Fruit fly (Drosophila melanogaster) whole organism, embryonic: ENCODE data around the gene H15.

Experiments used
- Antp ChIP-seq: fragments of 200-800 bp; sonication (Bioruptor generic); optimal IDR thresholded peaks from 3 replicates; lab custom pipeline; 2016; ENCODE audit warnings: missing biosample characterization, missing genetic modification characterization
- CG10274 ChIP-seq: fragments of 200-800 bp; sonication (Bioruptor generic); optimal IDR thresholded peaks from 3 replicates; lab custom pipeline; 2017; ENCODE audit warnings: missing biosample characterization, mild to moderate bottlenecking, missing genetic modification characterization
- CG12236 ChIP-seq: fragments of 200-800 bp; sonication (Bioruptor generic); optimal IDR thresholded peaks from 2 replicates; lab custom pipeline; 2016; ENCODE audit warnings: missing biosample characterization, missing genetic modification characterization
- CG12391 ChIP-seq: fragments of 200-800 bp; sonication (Bioruptor generic); optimal IDR thresholded peaks from 3 replicates; lab custom pipeline; 2018; ENCODE audit warnings: missing biosample characterization, mild to moderate bottlenecking, missing genetic modification characterization, moderate library complexity
- CG12769 ChIP-seq: fragments of 200-800 bp; sonication (Bioruptor generic); optimal IDR thresholded peaks from 2 replicates; lab custom pipeline; 2019; ENCODE audit warnings: missing biosample characterization, mild to moderate bottlenecking, missing genetic modification characterization, moderate library complexity
- CG13123 ChIP-seq: fragments of 200-800 bp; sonication (Bioruptor generic); optimal IDR thresholded peaks from 2 replicates; lab custom pipeline; 2016; ENCODE audit warnings: missing biosample characterization, missing genetic modification characterization
- CG17359 ChIP-seq: fragments of 200-800 bp; sonication (Bioruptor generic); optimal IDR thresholded peaks from 3 replicates; lab custom pipeline; 2018; ENCODE audit warnings: missing biosample characterization, mild to moderate bottlenecking, missing genetic modification characterization, moderate library complexity
- CG2199 ChIP-seq: fragments of 200-800 bp; sonication (Bioruptor generic); IDR thresholded peaks from 3 replicates; pipeline ENCODE4 v1.3.6; 2022; ENCODE audit warnings: missing biosample characterization, missing genetic modification characterization
- CG31441 ChIP-seq: fragments of 200-800 bp; sonication (Bioruptor generic); IDR thresholded peaks from 2 replicates; pipeline ENCODE4 v1.3.6; 2022; ENCODE audit warnings: missing biosample characterization, missing genetic modification characterization
- CG6254 ChIP-seq: fragments of 200-800 bp; sonication (Bioruptor generic); optimal IDR thresholded peaks from 3 replicates; lab custom pipeline; 2017; ENCODE audit warnings: mild to moderate bottlenecking, missing biosample characterization, missing genetic modification reagents, missing genetic modification characterization
- CG6765 ChIP-seq: fragments of 200-800 bp; sonication (Bioruptor generic); optimal IDR thresholded peaks from 3 replicates; lab custom pipeline; 2017; ENCODE audit warnings: missing biosample characterization, mild to moderate bottlenecking, missing genetic modification characterization
- CG7839 ChIP-seq: fragments of 200-800 bp; sonication (Bioruptor generic); optimal IDR thresholded peaks from 3 replicates; lab custom pipeline; 2018; ENCODE audit warnings: missing biosample characterization, mild to moderate bottlenecking, missing genetic modification characterization, moderate library complexity
- CG9609 ChIP-seq: fragments of 200-800 bp; sonication (Bioruptor generic); optimal IDR thresholded peaks from 3 replicates; lab custom pipeline; 2016; ENCODE audit warnings: missing biosample characterization, missing genetic modification characterization
- Dll ChIP-seq: fragments of 200-800 bp; sonication (Bioruptor generic); IDR thresholded peaks from 4 replicates; pipeline ENCODE4 v1.3.6; 2022; ENCODE audit warnings: missing biosample characterization, missing genetic modification characterization; ENCODE audit not compliant: partially characterized antibody
- H15 ChIP-seq: fragments of 200-800 bp; sonication (Bioruptor generic); IDR thresholded peaks from 3 replicates; pipeline ENCODE4 v1.3.6; 2022; ENCODE audit warnings: missing biosample characterization, missing genetic modification characterization
- Hey ChIP-seq: fragments of 200-800 bp; sonication (Bioruptor generic); optimal IDR thresholded peaks from 3 replicates; lab custom pipeline; 2018; ENCODE audit warnings: missing biosample characterization, mild to moderate bottlenecking, missing genetic modification characterization
- Hr78 ChIP-seq, 2 experiments: fragments of 200-800 bp in 1 of 2; fragments of >200 bp in 1 of 2; sonication (Bioruptor generic) in 1 of 2; optimal IDR thresholded peaks; 2 replicates each; lab custom pipeline; 2017 to 2019; ENCODE audit warnings: missing biosample characterization in 2 of 2, missing genetic modification characterization in 2 of 2, mild to moderate bottlenecking in 1 of 2, moderate library complexity in 1 of 2
- Med ChIP-seq: fragments of 200-800 bp; sonication (Bioruptor generic); peaks from one replicate; lab custom pipeline; 2016; ENCODE audit warnings: missing biosample characterization, missing genetic modification characterization, mild to moderate bottlenecking, inconsistent platforms, moderate library complexity
- NFAT ChIP-seq: fragments of 200-800 bp; sonication (Bioruptor generic); IDR thresholded peaks from 2 replicates; pipeline ENCODE4 v1.3.6; 2022; ENCODE audit warnings: missing biosample characterization, missing genetic modification characterization
- Nf-YB ChIP-seq: fragments of 200-800 bp; sonication (Bioruptor generic); optimal IDR thresholded peaks from 3 replicates; lab custom pipeline; 2019; ENCODE audit warnings: missing biosample characterization, mild to moderate bottlenecking, missing genetic modification characterization, moderate library complexity
- Nf-YC ChIP-seq: fragments of 200-800 bp; optimal IDR thresholded peaks from 3 replicates; lab custom pipeline; 2019; ENCODE audit warnings: missing biosample characterization, mild to moderate bottlenecking, missing genetic modification characterization, moderate library complexity
- Opbp ChIP-seq: fragments of 200-800 bp; sonication (Bioruptor generic); IDR thresholded peaks from 3 replicates; pipeline ENCODE4 v1.3.6; 2022; ENCODE audit warnings: missing biosample characterization, missing genetic modification characterization; ENCODE audit not compliant: partially characterized antibody
- Rfx ChIP-seq: fragments of 200-800 bp; sonication (Bioruptor generic); IDR thresholded peaks from 2 replicates; pipeline ENCODE4 v1.3.6; 2022; ENCODE audit warnings: missing biosample characterization, missing genetic modification characterization
- TFAM ChIP-seq: fragments of 200-800 bp; sonication (Bioruptor generic); optimal IDR thresholded peaks from 2 replicates; lab custom pipeline; 2017; ENCODE audit warnings: missing biosample characterization, missing genetic modification characterization, inconsistent platforms
- abd-A ChIP-seq: fragments of 200-800 bp; sonication (Bioruptor generic); optimal IDR thresholded peaks from 3 replicates; lab custom pipeline; 2019; ENCODE audit warnings: missing biosample characterization, mild to moderate bottlenecking, missing genetic modification characterization, moderate library complexity
- ase ChIP-seq: fragments of 200-800 bp; sonication (Bioruptor generic); IDR thresholded peaks from 3 replicates; pipeline ENCODE4 v1.3.6; 2022; ENCODE audit warnings: missing biosample characterization, missing genetic modification characterization
- ash1 ChIP-seq: fragments of 200-800 bp; sonication (Bioruptor generic); optimal IDR thresholded peaks from 2 replicates; lab custom pipeline; 2018; ENCODE audit warnings: missing biosample characterization, mild to moderate bottlenecking, missing genetic modification characterization
- btn ChIP-seq: fragments of 200-800 bp; sonication (Bioruptor generic); optimal IDR thresholded peaks from 2 replicates; lab custom pipeline; 2016; ENCODE audit warnings: missing biosample characterization, missing genetic modification characterization
- chm ChIP-seq: fragments of 200-800 bp; sonication (Bioruptor generic); IDR thresholded peaks from 2 replicates; pipeline ENCODE4 v1.3.6; 2022; ENCODE audit warnings: missing biosample characterization, missing genetic modification characterization
- crol ChIP-seq: fragments of 200-800 bp; sonication (Bioruptor generic); IDR thresholded peaks from 2 replicates; pipeline ENCODE4 v1.3.6; 2022; ENCODE audit warnings: missing biosample characterization, missing genetic modification characterization
- esg ChIP-seq: fragments of 200-800 bp; sonication (Bioruptor generic); conservative IDR thresholded peaks from 2 replicates; pipeline ENCODE4 v1.3.6; 2022; ENCODE audit warnings: missing biosample characterization, missing genetic modification characterization
- exex ChIP-seq: fragments of 200-800 bp; sonication (Bioruptor generic); optimal IDR thresholded peaks from 4 replicates; lab custom pipeline; 2018; ENCODE audit warnings: missing biosample characterization, mild to moderate bottlenecking, missing genetic modification characterization, moderate library complexity
- fu2 ChIP-seq: fragments of 200-800 bp; sonication (Bioruptor generic); optimal IDR thresholded peaks from 2 replicates; lab custom pipeline; 2016; ENCODE audit warnings: missing biosample characterization, missing genetic modification characterization
- gcm ChIP-seq: fragments of 200-800 bp; sonication (Bioruptor generic); optimal IDR thresholded peaks from 2 replicates; lab custom pipeline; 2019; ENCODE audit warnings: missing biosample characterization, mild to moderate bottlenecking, missing genetic modification characterization, moderate library complexity
- gfzf ChIP-seq: fragments of 200-800 bp; sonication (Bioruptor generic); optimal IDR thresholded peaks from 2 replicates; lab custom pipeline; 2016; ENCODE audit warnings: missing biosample characterization, mild to moderate bottlenecking, missing genetic modification characterization, moderate library complexity
- jumu ChIP-seq: fragments of 200-800 bp; sonication (Bioruptor generic); optimal IDR thresholded peaks from 3 replicates; lab custom pipeline; 2016; ENCODE audit warnings: missing biosample characterization, missing genetic modification characterization
- kni ChIP-seq: fragments of 200-800 bp; sonication (Bioruptor generic); optimal IDR thresholded peaks from 3 replicates; lab custom pipeline; 2017; ENCODE audit warnings: mild to moderate bottlenecking, missing biosample characterization, missing genetic modification reagents, missing genetic modification characterization
- mirr ChIP-seq: fragments of 200-800 bp; sonication (Bioruptor generic); optimal IDR thresholded peaks from 3 replicates; lab custom pipeline; 2018; ENCODE audit warnings: missing biosample characterization, mild to moderate bottlenecking, missing genetic modification characterization
- oc ChIP-seq: fragments of 200-800 bp; sonication (Bioruptor generic); optimal IDR thresholded peaks from 2 replicates; lab custom pipeline; 2018; ENCODE audit warnings: missing biosample characterization, mild to moderate bottlenecking, missing genetic modification characterization, moderate library complexity
- p53 ChIP-seq: fragments of 200-800 bp; sonication (Bioruptor generic); optimal IDR thresholded peaks from 2 replicates; lab custom pipeline; 2016; ENCODE audit warnings: missing biosample characterization, missing genetic modification characterization
- pb ChIP-seq: fragments of 200-800 bp; sonication (Bioruptor generic); optimal IDR thresholded peaks from 3 replicates; lab custom pipeline; 2016; ENCODE audit warnings: missing biosample characterization, missing genetic modification characterization
- pros ChIP-seq: fragments of 200-800 bp; sonication (Bioruptor generic); optimal IDR thresholded peaks from 3 replicates; lab custom pipeline; 2019; ENCODE audit warnings: missing biosample characterization, mild to moderate bottlenecking, missing genetic modification characterization, moderate library complexity
- run ChIP-seq: fragments of 200-800 bp; sonication (Bioruptor generic); optimal IDR thresholded peaks from 3 replicates; lab custom pipeline; 2018; ENCODE audit warnings: missing biosample characterization, mild to moderate bottlenecking, missing genetic modification characterization
- seq ChIP-seq: fragments of 200-800 bp; sonication (Bioruptor generic); IDR thresholded peaks from 2 replicates; pipeline ENCODE4 v1.3.6; 2022; ENCODE audit warnings: missing biosample characterization, missing genetic modification characterization
- sqz ChIP-seq: fragments of 200-800 bp; sonication (Bioruptor generic); optimal IDR thresholded peaks from 3 replicates; lab custom pipeline; 2018; ENCODE audit warnings: missing biosample characterization, mild to moderate bottlenecking, missing genetic modification characterization
- stwl ChIP-seq: fragments of 200-800 bp; sonication (Bioruptor generic); optimal IDR thresholded peaks from 3 replicates; lab custom pipeline; 2018; ENCODE audit warnings: missing biosample characterization, mild to moderate bottlenecking, missing genetic modification characterization, moderate library complexity
- tll ChIP-seq, 2 experiments: fragments of 200-800 bp in 1 of 2; fragments of >200 bp in 1 of 2; sonication (Bioruptor generic) in 1 of 2; optimal IDR thresholded peaks; 2 replicates each; lab custom pipeline; 2017 to 2019; ENCODE audit warnings: missing biosample characterization in 2 of 2, missing genetic modification characterization in 2 of 2, mild to moderate bottlenecking in 1 of 2, moderate library complexity in 1 of 2
- trem ChIP-seq: fragments of 200-800 bp; optimal IDR thresholded peaks from 3 replicates; lab custom pipeline; 2019; ENCODE audit warnings: missing biosample characterization, mild to moderate bottlenecking, missing genetic modification characterization, moderate library complexity
- trh ChIP-seq: fragments of 200-800 bp; sonication (Bioruptor generic); optimal IDR thresholded peaks from 2 replicates; lab custom pipeline; 2016; ENCODE audit warnings: missing biosample characterization, missing genetic modification characterization
- z ChIP-seq: fragments of 200-800 bp; sonication (Bioruptor generic); IDR thresholded peaks from 3 replicates; pipeline ENCODE4 v1.3.6; 2022; ENCODE audit warnings: missing biosample characterization, missing genetic modification characterization

H15 gene

dm6 chr2L:5446202-5446601 is 42.1 kb downstream of the H15 start:
- TF ChIP-seq esg (GFP tag; lab: Robert Waterston, UW) (no peak), kni (GFP tag; lab: Kevin White, UChicago) (peak; percentile 60), exex (tag; lab: Kevin White, UChicago) (peak; percentile 5), Hey (tag; lab: Kevin White, UChicago) (peak; percentile 82), mirr (GFP tag; lab: Kevin White, UChicago) (peak; percentile 69), run (tag; lab: Kevin White, UChicago) (peak; percentile 6), Nf-YC (tag; lab: Kevin White, UChicago) (peak; percentile 68), crol (GFP tag; lab: Robert Waterston, UW) (peak; percentile 88), chm (GFP tag; lab: Robert Waterston, UW) (0 out of 2 replicates have a peak, but pooled peaks have one; percentile 14), sqz (GFP tag; lab: Kevin White, UChicago) (peak; percentile 49), oc (peak; percentile 54), CG7839 (tag; lab: Kevin White, UChicago) (no peak), ash1 (GFP tag; lab: Kevin White, UChicago) (no peak), CG31441 (GFP tag; lab: Robert Waterston, UW) (0 out of 2 replicates have a peak, but pooled peaks have one; percentile 1), seq (GFP tag; lab: Robert Waterston, UW) (peak; percentile 70), z (GFP tag; lab: Robert Waterston, UW) (peak; percentile 62; the same call in 1 of the 3 replicates), fu2 (GFP tag; lab: Kevin White, UChicago) (no peak), CG2199 (GFP tag; lab: Robert Waterston, UW) (no peak), H15 (GFP tag; lab: Robert Waterston, UW) (peak; percentile 65; the same call in 2 of the 3 replicates), CG9609 (GFP tag; lab: Kevin White, UChicago) (no peak), pros (GFP tag; lab: Kevin White, UChicago) (peak; percentile 85), gcm (no peak), Nf-YB (GFP tag; lab: Kevin White, UChicago) (peak; percentile 76), abd-A (tag; lab: Kevin White, UChicago) (peak; percentile 92), tll (GFP tag; optimal IDR thresholded peaks at IDR 0.05; lab: Kevin White, UChicago) (peak in 1 of 2 experiments; percentile 56), ase (peak; percentile 15; the same call in 1 of the 3 replicates), CG6254 (GFP tag; lab: Kevin White, UChicago) (no peak), CG12769 (no peak), Med (GFP tag; lab: Kevin White, UChicago) (peak; percentile 24)

dm6 chr2L:5447241-5447640 is 43.2 kb downstream of the H15 start:
- TF ChIP-seq p53 (GFP tag; lab: Kevin White, UChicago) (no peak), Antp (GFP tag; lab: Kevin White, UChicago) (no peak), stwl (tag; lab: Kevin White, UChicago) (peak; percentile 95), CG13123 (GFP tag; lab: Kevin White, UChicago) (no peak), trh (GFP tag; lab: Kevin White, UChicago) (no peak), CG12391 (no peak), CG10274 (GFP tag; lab: Kevin White, UChicago) (no peak), gfzf (GFP tag; lab: Kevin White, UChicago) (peak; percentile 18), pb (GFP tag; lab: Kevin White, UChicago) (no peak), esg (GFP tag; lab: Robert Waterston, UW) (no peak), CG17359 (tag; lab: Kevin White, UChicago) (no peak), CG6765 (no peak), CG6254 (GFP tag; lab: Kevin White, UChicago) (no peak), CG12236 (GFP tag; lab: Kevin White, UChicago) (no peak), NFAT (no peak), Rfx (GFP tag; lab: Robert Waterston, UW) (no peak), btn (no peak), jumu (no peak), Dll (GFP tag; lab: Robert Waterston, UW) (0 out of 4 replicates have a peak, but pooled peaks have one; percentile 14), Hr78 (GFP tag; optimal IDR thresholded peaks at IDR 0.05; lab: Kevin White, UChicago) (no peak), TFAM (GFP tag; lab: Kevin White, UChicago) (no peak), trem (tag; lab: Kevin White, UChicago) (peak; percentile 39), Opbp (GFP tag; lab: Robert Waterston, UW) (no peak)
